Fruit fly (Drosophila melanogaster): ENCODE measurements around the gene Ir75c.

The Ir75c gene

DNA sequence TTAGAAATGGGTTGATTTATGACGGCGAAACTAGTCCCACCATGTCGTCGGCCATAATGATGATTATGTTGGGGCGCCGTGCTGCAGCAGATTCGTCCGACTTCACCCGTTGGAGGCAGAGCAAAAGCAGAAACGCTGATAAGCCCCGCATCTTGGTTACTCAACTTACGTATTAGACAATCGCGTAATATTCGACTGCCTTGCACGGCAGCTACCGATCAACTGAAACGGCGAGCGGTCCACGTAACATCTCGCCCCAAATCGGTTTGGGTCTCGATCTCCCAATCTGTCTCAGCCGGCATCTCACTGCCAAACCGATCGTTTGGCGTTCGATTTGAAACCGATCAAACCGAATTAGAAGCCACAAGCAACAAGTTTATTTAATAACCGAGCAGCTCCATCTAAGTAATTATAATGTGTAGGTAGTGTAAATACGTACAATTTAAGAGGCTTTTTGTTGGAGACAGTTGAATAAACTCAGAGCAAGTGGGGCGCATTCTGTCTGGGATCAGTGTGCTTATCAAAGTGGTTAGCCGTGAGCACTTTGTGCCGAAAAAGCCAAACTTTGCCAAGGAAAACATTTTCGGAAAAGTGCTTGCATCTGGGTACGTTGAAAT, 13.9 kb downstream of the Ir75c start, which contains the start of gene CG32191 (continued):
- TF ChIP-seq hb (GFP tag; IDR thresholded peaks at IDR 0.05; ENCODE audit: partially characterized antibody) (no peak), H2.0 (GFP tag; IDR thresholded peaks at IDR 0.05) (no peak), Asciz (GFP tag; optimal IDR thresholded peaks at IDR 0.05) (peak; percentile 52), CG8290 (GFP tag; optimal IDR thresholded peaks at IDR 0.05) (no peak), CG8290 (tag; optimal IDR thresholded peaks at IDR 0.05) (peak in 1 of 2 experiments; percentile 53), Hmr (GFP tag; optimal IDR thresholded peaks at IDR 0.05) (peak; percentile 59), sna (GFP tag; IDR thresholded peaks at IDR 0.05; ENCODE audit: partially characterized antibody) (no peak), CG15011 (GFP tag; optimal IDR thresholded peaks at IDR 0.05) (peak; percentile 23), Atf6 (GFP tag; IDR thresholded peaks at IDR 0.05) (0 out of 2 replicates have a peak, but pooled peaks have one; percentile 32), sob (GFP tag; IDR thresholded peaks at IDR 0.05) (peak; percentile 20; the same call in 1 of the 2 replicates), oc (tag; optimal IDR thresholded peaks at IDR 0.05) (peak; percentile 40), caup (GFP tag; optimal IDR thresholded peaks at IDR 0.05; ENCODE audit: severe bottlenecking) (peak; percentile 50), CG10462 (GFP tag; optimal IDR thresholded peaks at IDR 0.05) (no peak), amos (GFP tag; IDR thresholded peaks at IDR 0.05; ENCODE audit: partially characterized antibody) (no peak), CG9437 (GFP tag; optimal IDR thresholded peaks at IDR 0.05) (peak; percentile 59), C15 (GFP tag; IDR thresholded peaks at IDR 0.05) (no peak), nau (GFP tag; optimal IDR thresholded peaks at IDR 0.05) (peak; percentile 41), klu (GFP tag; IDR thresholded peaks at IDR 0.05) (no peak), CG2678 (tag; optimal IDR thresholded peaks at IDR 0.05) (peak; percentile 44), Hand (GFP tag; optimal IDR thresholded peaks at IDR 0.05) (no peak), Jarid2 (GFP tag; optimal IDR thresholded peaks at IDR 0.05) (peak; percentile 27), CG10543 (GFP tag; optimal IDR thresholded peaks at IDR 0.05) (peak; percentile 44), fu2 (GFP tag; optimal IDR thresholded peaks at IDR 0.05) (no peak), ci (GFP tag; IDR thresholded peaks at IDR 0.05) (0 out of 3 replicates have a peak, but pooled peaks have one; percentile 31), CG34422 (GFP tag; IDR thresholded peaks at IDR 0.05) (peak; percentile 16; the same call in 1 of the 3 replicates), Meics (GFP tag; optimal IDR thresholded peaks at IDR 0.05) (peak; percentile 34), ara (GFP tag; IDR thresholded peaks at IDR 0.05) (no peak), CG32532 (GFP tag; IDR thresholded peaks at IDR 0.05) (0 out of 2 replicates have a peak, but pooled peaks have one; percentile 23), Nf-YA (GFP tag; IDR thresholded peaks at IDR 0.05) (no peak), CrebB (tag; optimal IDR thresholded peaks at IDR 0.05) (peak; percentile 2), sens (GFP tag) (peak; percentile 69), mirr (GFP tag; optimal IDR thresholded peaks at IDR 0.05) (peak; percentile 44), CG11695 (GFP tag; IDR thresholded peaks at IDR 0.05) (0 out of 3 replicates have a peak, but pooled peaks have one; percentile 11), CG6854 (GFP tag; optimal IDR thresholded peaks at IDR 0.05) (peak; percentile 11), CG1529 (GFP tag; optimal IDR thresholded peaks at IDR 0.05) (no peak), bbx (GFP tag; IDR thresholded peaks at IDR 0.05; ENCODE audit: partially characterized antibody) (no peak), CG15514 (GFP tag; optimal IDR thresholded peaks at IDR 0.05) (peak; percentile 48), CG32767 (GFP tag; IDR thresholded peaks at IDR 0.05) (no peak), sug (tag; optimal IDR thresholded peaks at IDR 0.05) (peak; percentile 29), CG9215 (GFP tag; IDR thresholded peaks at IDR 0.05) (no peak), CG5180 (GFP tag; optimal IDR thresholded peaks at IDR 0.05) (peak; percentile 95), BtbVII (GFP tag; optimal IDR thresholded peaks at IDR 0.05) (peak; percentile 44)

Measured in whole organism, embryonic.